Worm (Caenorhabditis elegans): ENCODE results near the gene C17C3.5.

Gene C17C3.5

ce11 chrII:5574925-5575324, 23.3 kb downstream of the C17C3.5 start (continued):
- TF ChIP-seq Y95B8A.8 (GFP tag; IDR thresholded peaks at IDR 0.05) (no peak), T07F8.4 (tag; optimal IDR thresholded peaks at IDR 0.05) (no peak), C17E4.6 (GFP tag; IDR thresholded peaks at IDR 0.05) (no peak), Y53G8AR.9 (GFP tag; conservative IDR thresholded peaks at IDR 0.05) (peak; percentile 81; the same call in 1 of the 2 replicates), repo-1 (tag; optimal IDR thresholded peaks at IDR 0.05) (peak; percentile 86), pbrm-1 (GFP tag; IDR thresholded peaks at IDR 0.05) (peak; percentile 36; the same call in 1 of the 2 replicates), F57A8.1 (GFP tag; optimal IDR thresholded peaks at IDR 0.05) (no peak), lin-35 (GFP tag; optimal IDR thresholded peaks at IDR 0.05) (peak in 1 of 3 experiments; percentile 55), Y79H2A.3 (GFP tag; conservative IDR thresholded peaks at IDR 0.05) (no peak), ztf-3 (GFP tag; optimal IDR thresholded peaks at IDR 0.05) (no peak)

DNA sequence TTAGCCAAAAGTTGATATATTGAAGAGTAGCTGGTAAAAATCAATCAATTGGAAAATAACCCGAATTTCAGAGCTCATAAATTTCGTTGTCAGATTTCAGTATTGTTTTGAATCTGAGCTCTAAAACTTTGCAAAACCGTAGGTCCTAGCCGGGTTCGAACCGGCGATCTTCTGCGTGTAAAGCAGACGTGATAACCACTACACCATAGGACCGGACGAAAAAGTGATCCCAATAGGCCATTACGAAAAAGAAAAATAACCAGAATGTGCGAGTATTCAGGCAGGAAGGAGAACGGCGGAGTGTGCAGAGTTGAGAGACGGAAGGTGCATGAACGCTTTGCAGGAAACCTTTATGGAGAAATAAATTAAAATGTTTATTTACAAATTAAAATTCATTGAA, 25.4 kb downstream of the C17C3.5 start:
- TF ChIP-seq akir-1 (GFP tag; optimal IDR thresholded peaks at IDR 0.05) (no peak), rcor-1 (GFP tag; IDR thresholded peaks at IDR 0.05) (no peak), ceh-91 (GFP tag; IDR thresholded peaks at IDR 0.05) (no peak), ceh-40 (GFP tag; IDR thresholded peaks at IDR 0.05) (peak; percentile 59; the same call in 1 of the 2 replicates), hsf-1 (GFP tag; IDR thresholded peaks at IDR 0.05) (no peak), madf-10 (tag; optimal IDR thresholded peaks at IDR 0.05) (peak; percentile 1), repo-1 (tag; optimal IDR thresholded peaks at IDR 0.05) (peak; percentile 15), let-607 (tag; optimal IDR thresholded peaks at IDR 0.05) (peak; percentile 17 to 31), ceh-27 (GFP tag; optimal IDR thresholded peaks at IDR 0.05) (peak; percentile 50), nhr-90 (tag; optimal IDR thresholded peaks at IDR 0.05) (peak; percentile 66), cebp-2 (GFP tag; IDR thresholded peaks at IDR 0.05) (peak; percentile 60; the same call in 1 of the 2 replicates), him-1 (tag; optimal IDR thresholded peaks at IDR 0.05) (peak; percentile 80), gei-17 (GFP tag; optimal IDR thresholded peaks at IDR 0.05) (no peak), F22D6.2 (tag; optimal IDR thresholded peaks at IDR 0.05) (no peak), tbx-9 (tag; optimal IDR thresholded peaks at IDR 0.05; ENCODE audit: borderline replicate concordance) (no peak), ekl-4 (GFP tag; IDR thresholded peaks at IDR 0.05) (peak; percentile 40; the same call in 1 of the 2 replicates), lin-35 (GFP tag; optimal IDR thresholded peaks at IDR 0.05) (peak in 1 of 3 experiments; percentile 62), nhr-179 (tag; optimal IDR thresholded peaks at IDR 0.05) (no peak), sptf-2 (GFP tag; optimal IDR thresholded peaks at IDR 0.05) (no peak), mes-4 (tag; optimal IDR thresholded peaks at IDR 0.05) (peak; percentile 56), rpc-1 (optimal IDR thresholded peaks at IDR 0.05) (peak; percentile 80), rpc-1 (tag; optimal IDR thresholded peaks at IDR 0.05) (peak; percentile 88), rec-8 (tag; optimal IDR thresholded peaks at IDR 0.05) (peak in 1 of 2 experiments; percentile 65), ceh-100 (GFP tag; IDR thresholded peaks at IDR 0.05) (peak; percentile 53; the same call in 1 of the 2 replicates), K11D2.4 (GFP tag; IDR thresholded peaks at IDR 0.05) (no peak), zim-3 (tag; optimal IDR thresholded peaks at IDR 0.05) (peak; percentile 35), F49E8.2 (tag; optimal IDR thresholded peaks at IDR 0.05; ENCODE audit: insufficient read depth) (no peak), Y53F4B.3 (GFP tag; IDR thresholded peaks at IDR 0.05) (0 out of 2 replicates have a peak, but pooled peaks have one; percentile 30), ztf-22 (GFP tag; optimal IDR thresholded peaks at IDR 0.05) (no peak), aptf-3 (GFP tag; IDR thresholded peaks at IDR 0.05) (no peak), dox-1 (GFP tag; IDR thresholded peaks at IDR 0.05) (peak; percentile 71), nfya-2 (GFP tag; IDR thresholded peaks at IDR 0.05) (no peak), madf-3 (GFP tag; IDR thresholded peaks at IDR 0.05) (no peak), pbrm-1 (GFP tag; IDR thresholded peaks at IDR 0.05) (no peak), sdz-38 (tag; optimal IDR thresholded peaks at IDR 0.05) (no peak), ceh-79 (tag; optimal IDR thresholded peaks at IDR 0.05) (no peak), ztf-26 (tag; optimal IDR thresholded peaks at IDR 0.05) (peak; percentile 7), K12H6.12 (tag; optimal IDR thresholded peaks at IDR 0.05) (no peak), Y56A3A.18 (GFP tag; IDR thresholded peaks at IDR 0.05) (0 out of 2 replicates have a peak, but pooled peaks have one; percentile 55), ztf-28 (GFP tag; IDR thresholded peaks at IDR 0.05) (no peak)

Measured in whole organism, young adult.